Worm (Caenorhabditis elegans) whole organism, L2 larva: ENCODE results near the gene fib-1.

Experiments used
- C34F6.9 ChIP-seq: fragments of 150-350 bp; optimal IDR thresholded peaks from 2 replicates; lab custom pipeline; 2014; ENCODE audit warnings: missing biosample characterization, missing genetic modification characterization
- F13H6.1 ChIP-seq: sonication (generic microtip); optimal IDR thresholded peaks from 2 replicates; lab custom pipeline; 2016; ENCODE audit warnings: missing genetic modification characterization, missing compliant biosample characterization
- R02D3.7 ChIP-seq: fragments of 150-350 bp; optimal IDR thresholded peaks from 2 replicates; lab custom pipeline; 2014; ENCODE audit warnings: missing biosample characterization, missing genetic modification characterization
- Y55F3AM.14 ChIP-seq: fragments of 200-800 bp; sonication (Bioruptor generic); optimal IDR thresholded peaks from 2 replicates; lab custom pipeline; 2018; ENCODE audit warnings: mild to moderate bottlenecking, missing genetic modification characterization, missing compliant biosample characterization
- ZK546.5 ChIP-seq: sonication (generic microtip); optimal IDR thresholded peaks from 2 replicates; lab custom pipeline; 2017; ENCODE audit warnings: missing biosample characterization, missing genetic modification characterization
- alr-1 ChIP-seq: fragments of 150-350 bp; optimal IDR thresholded peaks from 2 replicates; lab custom pipeline; 2014; ENCODE audit warnings: missing biosample characterization, missing genetic modification characterization
- ama-1 ChIP-seq: fragments of 150-350 bp; optimal IDR thresholded peaks from 2 replicates; lab custom pipeline; 2018; ENCODE audit warnings: inconsistent platforms
- blmp-1 ChIP-seq: sonication (generic microtip); optimal IDR thresholded peaks from 2 replicates; lab custom pipeline; 2017; ENCODE audit warnings: missing genetic modification characterization, mild to moderate bottlenecking, missing compliant biosample characterization, antibody characterized with exemption, moderate library complexity; ENCODE audit not compliant: insufficient read depth
- ceh-16 ChIP-seq: fragments of 150-350 bp; optimal IDR thresholded peaks from 2 replicates; lab custom pipeline; 2014; ENCODE audit warnings: missing biosample characterization, missing genetic modification characterization
- ceh-82 ChIP-seq: fragments of 150-350 bp; optimal IDR thresholded peaks from 2 replicates; lab custom pipeline; 2014; ENCODE audit warnings: missing biosample characterization, missing genetic modification characterization
- crh-2 ChIP-seq: sonication (generic microtip); optimal IDR thresholded peaks from 2 replicates; lab custom pipeline; 2017; ENCODE audit warnings: missing biosample characterization, missing genetic modification characterization
- dmd-4 ChIP-seq: sonication (generic microtip); optimal IDR thresholded peaks from 2 replicates; lab custom pipeline; 2017; ENCODE audit warnings: missing biosample characterization, missing genetic modification characterization
- elt-3 ChIP-seq: sonication (generic microtip); optimal IDR thresholded peaks from 2 replicates; lab custom pipeline; 2017; ENCODE audit warnings: missing biosample characterization, missing genetic modification characterization
- fos-1 ChIP-seq: fragments of 150-350 bp; optimal IDR thresholded peaks from 2 replicates; lab custom pipeline; 2014; ENCODE audit warnings: missing biosample characterization, missing genetic modification characterization
- gmeb-1 ChIP-seq: fragments of 150-350 bp; optimal IDR thresholded peaks from 2 replicates; lab custom pipeline; 2014; ENCODE audit warnings: missing biosample characterization, missing genetic modification characterization
- lin-13 ChIP-seq: fragments of 150-350 bp; optimal IDR thresholded peaks from 2 replicates; lab custom pipeline; 2014; ENCODE audit warnings: missing biosample characterization, missing genetic modification reagents, missing genetic modification characterization
- lsy-2 ChIP-seq, 2 experiments: fragments of 150-350 bp in 1 of 2; sonication (generic microtip) in 1 of 2; optimal IDR thresholded peaks; 2 replicates each; lab custom pipeline; 2014 to 2017; ENCODE audit warnings: missing biosample characterization in 2 of 2, missing genetic modification characterization in 2 of 2
- nhr-11 ChIP-seq: fragments of 150-350 bp; optimal IDR thresholded peaks from 2 replicates; lab custom pipeline; 2014; ENCODE audit warnings: missing biosample characterization, missing genetic modification characterization
- nhr-12 ChIP-seq: fragments of 150-350 bp; optimal IDR thresholded peaks from 2 replicates; lab custom pipeline; 2014; ENCODE audit warnings: missing biosample characterization, missing genetic modification characterization
- nhr-129 ChIP-seq: fragments of 150-350 bp; optimal IDR thresholded peaks from 2 replicates; lab custom pipeline; 2014; ENCODE audit warnings: missing biosample characterization, missing genetic modification characterization
- nhr-23 ChIP-seq: fragments of 150-350 bp; optimal IDR thresholded peaks from 2 replicates; lab custom pipeline; 2014; ENCODE audit warnings: missing biosample characterization, missing genetic modification reagents, missing genetic modification characterization
- nhr-25 ChIP-seq: fragments of 150-350 bp; sonication (generic microtip); optimal IDR thresholded peaks from 3 replicates; lab custom pipeline; 2014; ENCODE audit warnings: missing biosample characterization, missing genetic modification characterization
- nhr-77 ChIP-seq: fragments of 150-350 bp; optimal IDR thresholded peaks from 2 replicates; lab custom pipeline; 2014; ENCODE audit warnings: missing biosample characterization, missing genetic modification characterization
- peb-1 ChIP-seq: fragments of 150-350 bp; optimal IDR thresholded peaks from 2 replicates; lab custom pipeline; 2014; ENCODE audit warnings: missing biosample characterization, missing genetic modification characterization
- sem-4 ChIP-seq: fragments of 150-350 bp; optimal IDR thresholded peaks from 2 replicates; lab custom pipeline; 2014; ENCODE audit warnings: missing biosample characterization, missing genetic modification reagents, missing genetic modification characterization
- sma-3 ChIP-seq: sonication (generic microtip); optimal IDR thresholded peaks from 2 replicates; lab custom pipeline; 2016; ENCODE audit warnings: missing genetic modification reagents, missing genetic modification characterization, missing compliant biosample characterization
- sma-9 ChIP-seq, 2 experiments: fragments of 150-350 bp in 1 of 2; sonication (generic microtip) in 1 of 2; optimal IDR thresholded peaks; 2 replicates each; lab custom pipeline; 2014 to 2016; ENCODE audit warnings: missing genetic modification characterization in 2 of 2, mild to moderate bottlenecking in 1 of 2, missing biosample characterization in 1 of 2, missing compliant biosample characterization in 1 of 2, missing genetic modification reagents in 1 of 2, moderate library complexity in 1 of 2
- snpc-4 ChIP-seq: fragments of 150-350 bp; optimal IDR thresholded peaks from 2 replicates; lab custom pipeline; 2014; ENCODE audit warnings: missing biosample characterization, missing genetic modification characterization
- unc-39 ChIP-seq: fragments of 150-350 bp; optimal IDR thresholded peaks from 2 replicates; lab custom pipeline; 2014; ENCODE audit warnings: missing biosample characterization, missing genetic modification characterization
- ztf-4 ChIP-seq: fragments of 150-350 bp; optimal IDR thresholded peaks from 2 replicates; lab custom pipeline; 2014; ENCODE audit warnings: missing biosample characterization, missing genetic modification characterization

The fib-1 gene

DNA sequence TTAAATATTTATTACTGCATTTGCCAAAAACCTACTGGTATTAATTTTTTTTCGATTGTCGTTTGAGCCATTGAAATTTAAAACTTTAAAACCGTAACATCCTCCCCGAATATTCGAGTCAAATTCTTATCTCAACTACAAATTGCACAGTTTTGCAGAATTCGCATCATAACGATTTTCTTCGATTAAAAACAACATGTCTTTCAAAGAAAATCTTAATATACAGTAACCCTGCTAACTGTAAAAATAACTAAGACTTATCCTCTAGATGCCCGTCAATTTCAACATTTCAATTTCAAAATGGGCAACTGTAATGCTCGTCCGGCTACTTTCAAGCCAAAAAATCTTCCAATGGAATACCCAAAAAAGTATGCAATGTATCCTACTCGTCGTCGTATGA is 18.7 kb upstream of the fib-1 start, which contains the start of gene F14H8.5:
Gene F14H8.5, plus strand, starts transcription at position 301 of the 400 bp plus-strand sequence.
- TF ChIP-seq ZK546.5 (tag; lab: Kevin White, UChicago) (no peak), lin-13 (GFP tag; lab: Kevin White, UChicago) (no peak)

- TF ChIP-seq dmd-4 (no peak), ztf-4 (tag; lab: Kevin White, UChicago) (no peak), ama-1 (no peak), sem-4 (tag; lab: Kevin White, UChicago) (no peak), nhr-12 (tag; lab: Kevin White, UChicago) (no peak), nhr-25 (tag; lab: Kevin White, UChicago) (no peak)
Observed at ce11 chrV:15020229-15020628, 18.2 kb upstream of the fib-1 start, which contains the start of gene F14H8.2. Gene F14H8.2 (minus strand): TSS chrV:15020329.

- no peak for TF ChIP-seq dmd-4
- peak; percentile 31 for TF ChIP-seq nhr-129 (tag; lab: Kevin White, UChicago)
- no peak for TF ChIP-seq ztf-4 (tag; lab: Kevin White, UChicago)
- no peak for TF ChIP-seq snpc-4 (tag; lab: Kevin White, UChicago)
- peak; percentile 4 for TF ChIP-seq F13H6.1 (tag; lab: Kevin White, UChicago)
Observed at ce11 chrV:15016795-15017429, 14.9 kb upstream of the fib-1 start.

DNA sequence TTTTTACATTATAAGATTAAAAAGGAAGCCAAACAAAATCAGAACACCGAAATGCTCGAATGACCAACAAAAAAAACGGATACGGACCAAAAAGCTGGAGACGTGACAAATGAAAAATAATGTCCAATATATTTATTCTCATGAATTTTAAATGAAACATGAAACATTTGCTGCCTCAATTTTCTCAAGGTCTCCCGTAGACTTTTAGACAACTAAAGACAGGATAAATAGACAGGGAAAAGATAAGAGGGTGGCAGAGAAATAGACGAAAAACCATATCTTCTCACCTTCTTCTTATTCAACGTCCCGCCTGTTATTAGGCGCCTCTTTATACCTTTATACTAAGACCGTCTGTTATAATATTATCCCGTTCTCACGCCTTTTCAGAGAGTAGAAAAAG is 13.8 kb upstream of the fib-1 start:
- TF ChIP-seq fos-1 (tag; lab: Kevin White, UChicago) (no peak), blmp-1 (tag; lab: Kevin White, UChicago) (no peak), nhr-23 (tag; lab: Kevin White, UChicago) (no peak), R02D3.7 (no peak), gmeb-1 (tag; lab: Kevin White, UChicago) (no peak), unc-39 (tag; lab: Kevin White, UChicago) (no peak), sma-9 (GFP tag; optimal IDR thresholded peaks at IDR 0.05; lab: Kevin White, UChicago) (peak; percentile 33), sma-9 (tag; optimal IDR thresholded peaks at IDR 0.05; lab: Kevin White, UChicago) (no peak)
- TF ChIP-seq, all 48 proteins: peak for 1

DNA sequence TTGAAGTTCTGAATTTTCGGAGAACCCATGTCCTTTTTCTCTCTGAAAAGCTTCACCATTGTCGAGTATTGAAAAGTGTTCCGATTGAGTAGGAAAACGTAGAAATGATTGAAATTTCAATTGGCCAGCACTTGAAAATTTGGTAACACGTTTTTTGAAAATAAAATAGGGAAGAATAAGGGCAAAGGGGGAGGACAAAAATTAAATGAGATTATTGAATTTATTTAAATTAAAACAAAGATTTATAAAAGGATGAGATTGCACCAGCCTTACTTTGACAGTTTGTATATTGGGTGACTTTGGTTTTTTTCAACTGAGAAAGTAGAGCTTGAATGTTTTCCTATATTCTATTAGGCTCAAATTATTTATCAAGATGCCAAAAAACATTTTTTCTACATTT is 12.1 kb upstream of the fib-1 start, which contains the start of gene obr-2:
Gene obr-2, minus strand, starts transcription at position 101 of the 400 bp plus-strand sequence.
- no peak for TF ChIP-seq ceh-16 (tag; lab: Kevin White, UChicago)
- TF ChIP-seq lsy-2 (tag; optimal IDR thresholded peaks at IDR 0.05; lab: Kevin White, UChicago) = no peak
- TF ChIP-seq nhr-129 (tag; lab: Kevin White, UChicago) = no peak
- no peak for TF ChIP-seq alr-1
- TF ChIP-seq R02D3.7 = no peak
- TF ChIP-seq ceh-82 = no peak
- no peak for TF ChIP-seq Y55F3AM.14 (GFP tag; lab: Kevin White, UChicago)

- TF ChIP-seq F13H6.1 (tag; lab: Kevin White, UChicago) = no peak
- TF ChIP-seq elt-3 (tag; lab: Kevin White, UChicago) = no peak
- no peak for TF ChIP-seq peb-1 (tag; lab: Kevin White, UChicago)
- no peak for TF ChIP-seq nhr-11 (tag; lab: Kevin White, UChicago)
- TF ChIP-seq sma-3 (GFP tag; lab: Kevin White, UChicago) = no peak
- no peak for TF ChIP-seq C34F6.9 (tag; lab: Kevin White, UChicago)
- no peak for TF ChIP-seq sma-9 (GFP tag; optimal IDR thresholded peaks at IDR 0.05; lab: Kevin White, UChicago)
- TF ChIP-seq sma-9 (tag; optimal IDR thresholded peaks at IDR 0.05; lab: Kevin White, UChicago) = no peak
- no peak for TF ChIP-seq ceh-82
- no peak for TF ChIP-seq R02D3.7
- no peak for TF ChIP-seq nhr-77 (tag; lab: Kevin White, UChicago)
- TF ChIP-seq crh-2 (tag; lab: Kevin White, UChicago) = no peak
Observed at ce11 chrV:15013328-15013727, 11.3 kb upstream of the fib-1 start.
